Worm (Caenorhabditis elegans): ENCODE data around the gene eftu-2.

DNA sequence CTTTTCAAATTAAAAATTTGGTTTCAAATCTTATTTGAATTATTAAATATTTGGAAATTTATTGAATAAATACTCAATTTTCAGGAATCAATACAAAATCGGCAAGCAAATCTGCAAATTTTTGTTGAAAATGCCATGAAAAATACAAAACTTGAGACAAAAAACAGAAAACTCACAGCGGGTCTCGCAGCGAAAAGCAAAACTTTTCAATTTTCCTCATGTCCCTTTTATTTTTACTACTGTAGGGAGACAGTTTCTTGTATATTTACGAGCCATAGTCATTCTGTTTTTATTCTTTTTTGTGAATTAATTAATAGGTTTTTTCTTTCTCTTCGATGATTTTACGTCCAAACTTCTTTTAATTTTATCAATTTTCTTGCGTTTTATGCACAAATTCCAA lies 20.9 kb upstream of the eftu-2 start:
- TF ChIP-seq ama-1 (optimal IDR thresholded peaks at IDR 0.05) (no peak), flt-1 (GFP tag; IDR thresholded peaks at IDR 0.05) (no peak), hnd-1 (tag; optimal IDR thresholded peaks at IDR 0.05) (no peak), pes-1 (GFP tag; IDR thresholded peaks at IDR 0.05) (no peak), hmg-4 (GFP tag; optimal IDR thresholded peaks at IDR 0.05) (no peak), ceh-13 (GFP tag; optimal IDR thresholded peaks at IDR 0.05) (no peak), hmbx-1 (tag; optimal IDR thresholded peaks at IDR 0.05) (no peak), ets-7 (tag; optimal IDR thresholded peaks at IDR 0.05) (no peak), scrt-1 (GFP tag; IDR thresholded peaks at IDR 0.05) (no peak)
